Fruit fly (Drosophila melanogaster) whole organism, embryonic: ENCODE results near the gene AP-1mu.

Source experiments
- B-H1 ChIP-seq: fragments of 200-800 bp; sonication (Bioruptor generic); IDR thresholded peaks from 3 replicates; pipeline ENCODE4 v1.3.6; 2022; ENCODE audit warnings: missing biosample characterization, missing genetic modification characterization
- CG10147 ChIP-seq: fragments of 200-800 bp; sonication (Bioruptor generic); optimal IDR thresholded peaks from 2 replicates; lab custom pipeline; 2019; ENCODE audit warnings: missing biosample characterization, mild to moderate bottlenecking, missing genetic modification characterization, moderate library complexity
- CG10267 ChIP-seq: fragments of 200-800 bp; sonication (Bioruptor generic); optimal IDR thresholded peaks from 2 replicates; lab custom pipeline; 2018; ENCODE audit warnings: missing biosample characterization, mild to moderate bottlenecking, missing genetic modification characterization, moderate library complexity
- CG10565 ChIP-seq: fragments of 200-800 bp; sonication (Bioruptor generic); optimal IDR thresholded peaks from 3 replicates; lab custom pipeline; 2016; ENCODE audit warnings: missing biosample characterization, mild to moderate bottlenecking, missing genetic modification characterization
- CG10979 ChIP-seq: fragments of 200-800 bp; sonication (Bioruptor generic); optimal IDR thresholded peaks from 2 replicates; lab custom pipeline; 2018; ENCODE audit warnings: missing biosample characterization, mild to moderate bottlenecking, missing genetic modification characterization, moderate library complexity
- CG12155 ChIP-seq: fragments of 200-800 bp; sonication (Bioruptor generic); optimal IDR thresholded peaks from 3 replicates; lab custom pipeline; 2016; ENCODE audit warnings: missing biosample characterization, missing genetic modification characterization
- CG15601 ChIP-seq: fragments of 200-800 bp; sonication (Bioruptor generic); optimal IDR thresholded peaks from 3 replicates; lab custom pipeline; 2019; ENCODE audit warnings: missing biosample characterization, mild to moderate bottlenecking, missing genetic modification characterization, moderate library complexity
- CG16815 ChIP-seq: fragments of 200-800 bp; sonication (Bioruptor generic); optimal IDR thresholded peaks from 3 replicates; lab custom pipeline; 2017; ENCODE audit warnings: missing biosample characterization, mild to moderate bottlenecking, missing genetic modification characterization
- CG17802 ChIP-seq: fragments of 200-800 bp; sonication (Bioruptor generic); optimal IDR thresholded peaks from 2 replicates; lab custom pipeline; 2018; ENCODE audit warnings: missing biosample characterization, mild to moderate bottlenecking, missing genetic modification characterization, moderate library complexity
- CG18011 ChIP-seq: fragments of 200-800 bp; sonication (Bioruptor generic); optimal IDR thresholded peaks from 2 replicates; lab custom pipeline; 2017; ENCODE audit warnings: missing biosample characterization, missing genetic modification characterization, mild to moderate bottlenecking, moderate library complexity, missing genotype
- CG18262 ChIP-seq: fragments of 200-800 bp; optimal IDR thresholded peaks from 3 replicates; lab custom pipeline; 2019; ENCODE audit warnings: missing biosample characterization, mild to moderate bottlenecking, missing genetic modification characterization, moderate library complexity
- CG2116 ChIP-seq: fragments of 200-800 bp; sonication (Bioruptor generic); optimal IDR thresholded peaks from 3 replicates; lab custom pipeline; 2018; ENCODE audit warnings: missing biosample characterization, mild to moderate bottlenecking, missing genetic modification characterization
- CG2875 ChIP-seq: fragments of 200-800 bp; sonication (Bioruptor generic); optimal IDR thresholded peaks from 2 replicates; lab custom pipeline; 2017; ENCODE audit warnings: missing biosample characterization, mild to moderate bottlenecking, missing genetic modification characterization, missing genetic modification reagents
- CG30403 ChIP-seq: fragments of 200-800 bp; sonication (Bioruptor generic); optimal IDR thresholded peaks from 3 replicates; lab custom pipeline; 2016; ENCODE audit warnings: missing biosample characterization, missing genetic modification characterization
- CG3281 ChIP-seq: fragments of 200-800 bp; sonication (Bioruptor generic); optimal IDR thresholded peaks from 3 replicates; lab custom pipeline; 2017; ENCODE audit warnings: missing biosample characterization, mild to moderate bottlenecking, missing genetic modification characterization
- CG5245 ChIP-seq: fragments of 200-800 bp; sonication (Bioruptor generic); optimal IDR thresholded peaks from 3 replicates; lab custom pipeline; 2016; ENCODE audit warnings: missing biosample characterization, missing genetic modification characterization
- CG7928 ChIP-seq: fragments of 200-800 bp; sonication (Bioruptor generic); optimal IDR thresholded peaks from 2 replicates; lab custom pipeline; 2017; ENCODE audit warnings: missing biosample characterization, mild to moderate bottlenecking, missing genetic modification characterization
- CG9797 ChIP-seq: fragments of 200-800 bp; sonication (Bioruptor generic); optimal IDR thresholded peaks from 3 replicates; lab custom pipeline; 2018; ENCODE audit warnings: missing biosample characterization, mild to moderate bottlenecking, missing genetic modification characterization
- Dad ChIP-seq: fragments of 200-800 bp; sonication (Bioruptor generic); optimal IDR thresholded peaks from 3 replicates; lab custom pipeline; 2016; ENCODE audit warnings: missing biosample characterization, missing genetic modification characterization
- Deaf1 ChIP-seq: fragments of 200-800 bp; optimal IDR thresholded peaks from 3 replicates; lab custom pipeline; 2019; ENCODE audit warnings: missing biosample characterization, mild to moderate bottlenecking, missing genetic modification characterization, moderate library complexity
- Dip3 ChIP-seq: fragments of 200-800 bp; sonication (Bioruptor generic); optimal IDR thresholded peaks from 3 replicates; lab custom pipeline; 2016; ENCODE audit warnings: missing biosample characterization, missing genetic modification characterization
- HLHmδ ChIP-seq: fragments of 200-800 bp; sonication (Bioruptor generic); optimal IDR thresholded peaks from 2 replicates; lab custom pipeline; 2018; ENCODE audit warnings: missing biosample characterization, mild to moderate bottlenecking, missing genetic modification characterization, moderate library complexity
- Hey ChIP-seq: fragments of 200-800 bp; sonication (Bioruptor generic); optimal IDR thresholded peaks from 3 replicates; lab custom pipeline; 2018; ENCODE audit warnings: missing biosample characterization, mild to moderate bottlenecking, missing genetic modification characterization
- NC2β ChIP-seq: fragments of 200-800 bp; sonication (Bioruptor generic); optimal IDR thresholded peaks from 2 replicates; lab custom pipeline; 2016; ENCODE audit warnings: missing biosample characterization, missing genetic modification characterization
- NfI ChIP-seq: fragments of 200-800 bp; sonication (Bioruptor generic); optimal IDR thresholded peaks from 3 replicates; lab custom pipeline; 2018; ENCODE audit warnings: missing biosample characterization, mild to moderate bottlenecking, missing genetic modification characterization, moderate library complexity
- Ssrp ChIP-seq: fragments of 200-800 bp; sonication (Bioruptor generic); optimal IDR thresholded peaks from 2 replicates; lab custom pipeline; 2018; ENCODE audit warnings: missing biosample characterization, mild to moderate bottlenecking, missing genetic modification characterization, moderate library complexity
- az2 ChIP-seq: fragments of 200-800 bp; sonication (Bioruptor generic); optimal IDR thresholded peaks from 3 replicates; lab custom pipeline; 2016; ENCODE audit warnings: missing biosample characterization, missing genetic modification characterization
- bsh ChIP-seq, 2 experiments: fragments of 200-800 bp; sonication (Bioruptor generic); optimal IDR thresholded peaks; 2 replicates each; lab custom pipeline; 2017 to 2018; ENCODE audit warnings: mild to moderate bottlenecking in 2 of 2, missing biosample characterization in 2 of 2, missing genetic modification characterization in 2 of 2, moderate library complexity in 1 of 2
- corto ChIP-seq: fragments of 200-800 bp; sonication (Bioruptor generic); optimal IDR thresholded peaks from 2 replicates; lab custom pipeline; 2016; ENCODE audit warnings: missing biosample characterization, mild to moderate bottlenecking, missing genetic modification characterization, moderate library complexity
- dmrt11E ChIP-seq: fragments of 200-800 bp; sonication (Bioruptor generic); optimal IDR thresholded peaks from 3 replicates; lab custom pipeline; 2018; ENCODE audit warnings: missing biosample characterization, mild to moderate bottlenecking, missing genetic modification characterization, moderate library complexity
- dpn ChIP-seq, 2 experiments: fragments of 200-800 bp; sonication (Bioruptor generic); optimal IDR thresholded peaks; 3 replicates each; lab custom pipeline; 2016; ENCODE audit warnings: missing biosample characterization in 2 of 2, missing genetic modification characterization in 2 of 2
- eyg ChIP-seq: fragments of 200-800 bp; sonication (Bioruptor generic); optimal IDR thresholded peaks from 3 replicates; lab custom pipeline; 2016; ENCODE audit warnings: missing biosample characterization, missing genetic modification characterization
- fu2 ChIP-seq: fragments of 200-800 bp; sonication (Bioruptor generic); optimal IDR thresholded peaks from 2 replicates; lab custom pipeline; 2016; ENCODE audit warnings: missing biosample characterization, missing genetic modification characterization
- gro ChIP-seq: fragments of 200-800 bp; sonication (Bioruptor generic); optimal IDR thresholded peaks from 2 replicates; lab custom pipeline; 2016; ENCODE audit warnings: missing biosample characterization, missing genetic modification characterization
- lov ChIP-seq, 2 experiments: fragments of 200-800 bp in 1 of 2; fragments of >200 bp in 1 of 2; sonication (Bioruptor generic) in 1 of 2; IDR thresholded peaks in 1 of 2; optimal IDR thresholded peaks in 1 of 2; 2 replicates in 1 of 2; 3 replicates in 1 of 2; pipeline versions ENCODE4 v1.3.6 to Lab custom; 2017 to 2022; ENCODE audit warnings: missing biosample characterization in 1 of 2, missing genetic modification characterization in 1 of 2
- mam ChIP-seq: fragments of 200-800 bp; sonication (Bioruptor generic); optimal IDR thresholded peaks from 3 replicates; lab custom pipeline; 2016; ENCODE audit warnings: missing biosample characterization, missing genetic modification characterization
- nerfin-1 ChIP-seq: fragments of 200-800 bp; sonication (Bioruptor generic); optimal IDR thresholded peaks from 3 replicates; lab custom pipeline; 2019; ENCODE audit warnings: missing biosample characterization, mild to moderate bottlenecking, missing genetic modification characterization, moderate library complexity
- org-1 ChIP-seq: fragments of 200-800 bp; sonication (Bioruptor generic); optimal IDR thresholded peaks from 2 replicates; lab custom pipeline; 2017; ENCODE audit warnings: missing biosample characterization, missing genetic modification characterization
- pho ChIP-seq: fragments of 200-800 bp; sonication (Bioruptor generic); optimal IDR thresholded peaks from 2 replicates; lab custom pipeline; 2016; ENCODE audit warnings: missing biosample characterization, missing genetic modification characterization
- pita ChIP-seq: fragments of 200-800 bp; sonication (Bioruptor generic); optimal IDR thresholded peaks from 2 replicates; lab custom pipeline; 2017; ENCODE audit warnings: missing biosample characterization, mild to moderate bottlenecking, missing genetic modification characterization
- ro ChIP-seq: fragments of 200-800 bp; sonication (Bioruptor generic); IDR thresholded peaks from 2 replicates; pipeline ENCODE4 v1.3.6; 2022; ENCODE audit warnings: missing biosample characterization, missing genetic modification characterization
- schlank ChIP-seq: fragments of 200-800 bp; sonication (Bioruptor generic); optimal IDR thresholded peaks from 2 replicates; lab custom pipeline; 2018; ENCODE audit warnings: missing biosample characterization, mild to moderate bottlenecking, missing genetic modification characterization
- shn ChIP-seq: fragments of 200-800 bp; sonication (Bioruptor generic); optimal IDR thresholded peaks from 3 replicates; lab custom pipeline; 2016; ENCODE audit warnings: missing biosample characterization, missing genetic modification characterization
- slou ChIP-seq: fragments of 200-800 bp; sonication (Bioruptor generic); optimal IDR thresholded peaks from 3 replicates; lab custom pipeline; 2016; ENCODE audit warnings: missing biosample characterization, missing genetic modification characterization
- trem ChIP-seq: fragments of 200-800 bp; optimal IDR thresholded peaks from 3 replicates; lab custom pipeline; 2019; ENCODE audit warnings: missing biosample characterization, mild to moderate bottlenecking, missing genetic modification characterization, moderate library complexity
- tup ChIP-seq: fragments of 200-800 bp; sonication (Bioruptor generic); optimal IDR thresholded peaks from 2 replicates; lab custom pipeline; 2016; ENCODE audit warnings: missing biosample characterization, mild to moderate bottlenecking, missing genetic modification characterization, moderate library complexity
- tx ChIP-seq: fragments of 200-800 bp; sonication (Bioruptor generic); optimal IDR thresholded peaks from 2 replicates; lab custom pipeline; 2016; ENCODE audit warnings: missing biosample characterization, missing genetic modification characterization
- unc-4 ChIP-seq: fragments of 200-800 bp; sonication (Bioruptor generic); IDR thresholded peaks from 2 replicates; pipeline ENCODE4 v1.3.6; 2022; ENCODE audit warnings: missing biosample characterization, missing genetic modification characterization; ENCODE audit not compliant: partially characterized antibody
- zf30C ChIP-seq: fragments of 200-800 bp; sonication (Bioruptor generic); optimal IDR thresholded peaks from 3 replicates; lab custom pipeline; 2018; ENCODE audit warnings: missing biosample characterization, mild to moderate bottlenecking, missing genetic modification characterization

AP-1mu gene

DNA sequence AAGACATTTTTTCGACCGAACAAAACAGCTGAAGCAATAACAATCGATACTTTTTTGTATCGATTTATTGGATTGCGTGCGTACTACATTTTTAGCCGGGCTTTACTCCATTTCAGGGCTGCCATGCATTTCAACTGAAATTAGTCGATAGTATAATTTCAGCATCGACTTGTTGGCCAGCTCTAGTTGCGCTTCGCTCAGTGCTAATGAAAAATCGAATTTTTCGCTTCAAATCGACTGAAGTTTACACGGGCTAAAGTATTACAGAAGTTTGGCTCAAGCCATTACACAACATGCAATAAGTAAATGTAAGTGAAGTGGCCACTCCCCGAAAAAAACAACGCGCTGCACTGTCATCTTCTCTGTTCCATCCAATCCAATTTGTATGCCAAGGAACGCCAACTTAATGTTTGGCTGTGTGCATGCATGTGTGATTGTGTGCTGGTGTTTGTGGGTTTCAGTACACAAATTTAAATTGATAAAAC is 43.4 kb downstream of the AP-1mu start, which contains the start of the genes mRpL47, CG8176 and Kdm3 (continued):
- TF ChIP-seq Hey (tag; lab: Kevin White, UChicago) (no peak), CG2116 (GFP tag; lab: Kevin White, UChicago) (peak; percentile 93), unc-4 (no peak), CG17802 (tag; lab: Kevin White, UChicago) (peak; percentile 21), CG2875 (no peak), CG16815 (GFP tag; lab: Kevin White, UChicago) (no peak), pita (GFP tag; lab: Kevin White, UChicago) (peak; percentile 93), slou (peak; percentile 79), az2 (GFP tag; lab: Kevin White, UChicago) (peak; percentile 31), CG5245 (GFP tag; lab: Kevin White, UChicago) (peak; percentile 37), tup (GFP tag; lab: Kevin White, UChicago) (no peak), Dip3 (GFP tag; lab: Kevin White, UChicago) (peak; percentile 50), Deaf1 (tag; lab: Kevin White, UChicago) (peak; percentile 40), dpn (GFP tag; optimal IDR thresholded peaks at IDR 0.05; lab: Kevin White, UChicago) (peak; percentile 78), CG15601 (peak; percentile 81), org-1 (no peak), CG10979 (tag; lab: Kevin White, UChicago) (peak; percentile 50), Dad (GFP tag; lab: Kevin White, UChicago) (peak; percentile 72), CG10565 (GFP tag; lab: Kevin White, UChicago) (no peak), pho (GFP tag; lab: Kevin White, UChicago) (peak; percentile 87), ro (GFP tag; lab: Robert Waterston, UW) (no peak), lov (optimal IDR thresholded peaks at IDR 0.05; lab: Kevin White, UChicago) (no peak), lov (GFP tag; IDR thresholded peaks at IDR 0.05; lab: Robert Waterston, UW) (no peak), CG3281 (GFP tag; lab: Kevin White, UChicago) (peak; percentile 42), dmrt11E (tag; lab: Kevin White, UChicago) (peak; percentile 8), NfI (GFP tag; lab: Kevin White, UChicago) (peak; percentile 61), B-H1 (GFP tag; lab: Robert Waterston, UW) (no peak), CG9797 (peak; percentile 81), Ssrp (peak; percentile 16), nerfin-1 (tag; lab: Kevin White, UChicago) (peak; percentile 81), mam (GFP tag; lab: Kevin White, UChicago) (peak; percentile 90), CG10147 (GFP tag; lab: Kevin White, UChicago) (peak; percentile 47), CG12155 (GFP tag; lab: Kevin White, UChicago) (peak; percentile 70), NC2β (GFP tag; lab: Kevin White, UChicago) (peak; percentile 78), corto (no peak), CG7928 (peak; percentile 98), fu2 (GFP tag; lab: Kevin White, UChicago) (peak; percentile 69), tx (peak; percentile 70), HLHmδ (GFP tag; lab: Kevin White, UChicago) (no peak), bsh (GFP tag; optimal IDR thresholded peaks at IDR 0.05; lab: Kevin White, UChicago) (peak in 1 of 2 experiments; percentile 13), trem (tag; lab: Kevin White, UChicago) (peak; percentile 90), CG18011 (peak; percentile 21), CG10267 (tag; lab: Kevin White, UChicago) (peak; percentile 70), CG30403 (GFP tag; lab: Kevin White, UChicago) (peak; percentile 73), eyg (GFP tag; lab: Kevin White, UChicago) (peak; percentile 56), shn (GFP tag; lab: Kevin White, UChicago) (peak; percentile 79), CG18262 (tag; lab: Kevin White, UChicago) (peak; percentile 43), gro (GFP tag; lab: Kevin White, UChicago) (peak; percentile 82), zf30C (no peak), schlank (peak; percentile 58)
